Worm (Caenorhabditis elegans) whole organism, mixed stage, embryonic: Measurements from ENCODE around the gene ZK1248.20.

Experiments
- blmp-1 ChIP-seq: fragments of 150-350 bp; optimal IDR thresholded peaks from 2 replicates; lab custom pipeline; 2014; ENCODE audit warnings: missing biosample characterization, missing genetic modification characterization
- ceh-83 ChIP-seq: fragments of 200-800 bp; sonication (Bioruptor generic); optimal IDR thresholded peaks from 2 replicates; lab custom pipeline; 2018; ENCODE audit warnings: mild to moderate bottlenecking, missing genetic modification characterization, missing compliant biosample characterization
- elt-3 ChIP-seq: fragments of 150-350 bp; optimal IDR thresholded peaks from 2 replicates; lab custom pipeline; 2014; ENCODE audit warnings: missing biosample characterization, missing genetic modification characterization
- ham-2 ChIP-seq: fragments of 200-800 bp; sonication (Bioruptor generic); optimal IDR thresholded peaks from 2 replicates; lab custom pipeline; 2018; ENCODE audit warnings: mild to moderate bottlenecking, missing genetic modification characterization, missing compliant biosample characterization
- lin-13 ChIP-seq: fragments of 150-350 bp; optimal IDR thresholded peaks from 2 replicates; lab custom pipeline; 2014; ENCODE audit warnings: missing biosample characterization, missing genetic modification characterization
- nhr-237 ChIP-seq: fragments of 150-350 bp; optimal IDR thresholded peaks from 2 replicates; lab custom pipeline; 2014; ENCODE audit warnings: missing biosample characterization, missing genetic modification characterization
- nhr-76 ChIP-seq: sonication (generic microtip); optimal IDR thresholded peaks from 2 replicates; lab custom pipeline; 2017; ENCODE audit warnings: missing biosample characterization, missing genetic modification characterization
- pha-4 ChIP-seq: fragments of 150-350 bp; optimal IDR thresholded peaks from 2 replicates; lab custom pipeline; 2018; ENCODE audit warnings: missing biosample characterization, missing genetic modification reagents, missing genetic modification characterization
- sptf-1 ChIP-seq: sonication (generic microtip); optimal IDR thresholded peaks from 2 replicates; lab custom pipeline; 2017; ENCODE audit warnings: mild to moderate bottlenecking, missing genetic modification characterization, moderate library complexity, missing compliant biosample characterization
- unc-39 ChIP-seq: fragments of 150-350 bp; optimal IDR thresholded peaks from 2 replicates; lab custom pipeline; 2014; ENCODE audit warnings: missing biosample characterization, missing genetic modification characterization
- ztf-11 ChIP-seq: fragments of 150-350 bp; optimal IDR thresholded peaks from 2 replicates; lab custom pipeline; 2014; ENCODE audit warnings: missing biosample characterization, missing genetic modification characterization

ce11 chrII:5768274-5768820 is 48.1 kb upstream of the ZK1248.20 start:
- TF ChIP-seq nhr-76 (no peak), ztf-11 (tag; lab: Kevin White, UChicago) (no peak), lin-13 (tag; lab: Kevin White, UChicago) (no peak), sptf-1 (tag; lab: Kevin White, UChicago) (no peak), pha-4 (tag; lab: Kevin White, UChicago) (no peak), unc-39 (tag; lab: Kevin White, UChicago) (no peak), ham-2 (no peak), blmp-1 (tag; lab: Kevin White, UChicago) (no peak), ceh-83 (no peak), nhr-237 (tag; lab: Kevin White, UChicago) (no peak), elt-3 (tag; lab: Kevin White, UChicago) (no peak)
